Worm (Caenorhabditis elegans) whole organism, young adult: Measurements from ENCODE around the gene M163.5.

ENCODE experiments used
- F37B4.10 ChIP-seq: fragments of 200-800 bp; sonication (Bioruptor generic); IDR thresholded peaks from 2 replicates; pipeline ENCODE4 v1.3.6; 2022; ENCODE audit warnings: missing genetic modification characterization, missing compliant biosample characterization
- Y53G8AR.9 ChIP-seq: fragments of 200-800 bp; sonication (Bioruptor generic); conservative IDR thresholded peaks from 2 replicates; pipeline ENCODE4 v1.3.6; 2022; ENCODE audit warnings: missing genetic modification reagents, missing genetic modification characterization, missing compliant biosample characterization
- efl-1 ChIP-seq: fragments of 150-350 bp; optimal IDR thresholded peaks from 2 replicates; lab custom pipeline; 2014; ENCODE audit warnings: missing biosample characterization, missing genetic modification reagents, missing genetic modification characterization
- unc-62 ChIP-seq: fragments of 150-350 bp; optimal IDR thresholded peaks from 2 replicates; lab custom pipeline; 2014; ENCODE audit warnings: missing biosample characterization, missing genetic modification reagents, missing genetic modification characterization
- ztf-6 ChIP-seq: fragments of 200-800 bp; sonication (Bioruptor generic); IDR thresholded peaks from 2 replicates; pipeline ENCODE4 v1.3.6; 2022; ENCODE audit warnings: missing genetic modification reagents, missing genetic modification characterization, missing compliant biosample characterization

DNA sequence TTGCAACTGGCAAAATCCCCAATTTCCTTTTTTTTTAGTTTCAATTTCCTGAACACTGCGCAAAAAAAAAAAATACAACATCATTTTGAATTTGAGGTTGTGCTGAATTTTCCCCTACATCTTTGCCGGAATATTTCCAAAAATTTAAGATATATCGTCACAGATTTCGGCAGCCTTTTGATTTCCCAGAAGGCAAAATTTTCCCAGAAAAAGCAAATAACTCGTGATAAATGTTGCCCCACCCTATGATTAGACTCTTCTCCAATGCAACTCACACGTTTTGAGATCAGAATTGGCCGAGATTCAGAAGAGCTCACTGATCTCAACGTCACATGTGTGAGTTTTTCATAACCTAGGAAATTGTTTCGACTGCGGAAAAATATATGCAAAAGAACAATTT, 18.6 kb downstream of the M163.5 start:
- TF ChIP-seq F37B4.10 (GFP tag; lab: Robert Waterston, UW) (no peak), unc-62 (GFP tag; lab: Kevin White, UChicago) (no peak), ztf-6 (no peak), efl-1 (GFP tag; lab: Kevin White, UChicago) (no peak), Y53G8AR.9 (GFP tag; lab: Robert Waterston, UW) (no peak)
